Worm (Caenorhabditis elegans) whole organism, L4/young adult: ENCODE results near the gene ztf-8.

Experiments
- W03F9.2 ChIP-seq: fragments of 150-350 bp; optimal IDR thresholded peaks from 2 replicates; lab custom pipeline; 2014; ENCODE audit warnings: missing biosample characterization, missing genetic modification characterization
- dao-5 ChIP-seq: sonication (generic microtip); optimal IDR thresholded peaks from 2 replicates; lab custom pipeline; 2016; ENCODE audit warnings: missing genotype, missing genetic modification characterization, moderate library complexity, missing compliant biosample characterization
- him-1 ChIP-seq: sonication (generic microtip); optimal IDR thresholded peaks from 2 replicates; lab custom pipeline; 2016; ENCODE audit warnings: missing genotype, missing genetic modification reagents, missing genetic modification characterization, missing compliant biosample characterization

The ztf-8 gene

ce11 chrIII:5285484-5285883, 12.2 kb upstream of the ztf-8 start:
- TF ChIP-seq W03F9.2 (tag; lab: Kevin White, UChicago) (no peak), dao-5 (tag; lab: Kevin White, UChicago) (no peak), him-1 (tag; lab: Kevin White, UChicago) (no peak)

ce11 chrIII:5280228-5280627, 7.0 kb upstream of the ztf-8 start:
- TF ChIP-seq him-1 (tag; lab: Kevin White, UChicago) (no peak), W03F9.2 (tag; lab: Kevin White, UChicago) (no peak), dao-5 (tag; lab: Kevin White, UChicago) (no peak)

- no peak for TF ChIP-seq him-1 (tag; lab: Kevin White, UChicago)
- no peak for TF ChIP-seq W03F9.2 (tag; lab: Kevin White, UChicago)
- no peak for TF ChIP-seq dao-5 (tag; lab: Kevin White, UChicago)
These were observed 4.5 kb upstream of the ztf-8 start, which contains the start of gene clk-1 for ce11 chrIII:5277740-5278139. TSS of gene clk-1 (plus strand) at chrIII:5277894.

- TF ChIP-seq dao-5 (tag; lab: Kevin White, UChicago): no peak
- peak; percentile 75 for TF ChIP-seq W03F9.2 (tag; lab: Kevin White, UChicago)
These were observed 1.6 kb upstream of the ztf-8 start, which contains the start of the genes daf-41 and toc-1 for ce11 chrIII:5274715-5275355. TSS of gene daf-41 (minus strand) at chrIII:5274765. TSS of gene toc-1 (plus strand) at chrIII:5275251.

ce11 chrIII:5274250-5274649, 979 bp upstream of the ztf-8 start:
- TF ChIP-seq W03F9.2 (tag; lab: Kevin White, UChicago): no peak
- TF ChIP-seq him-1 (tag; lab: Kevin White, UChicago): no peak
- no peak for TF ChIP-seq dao-5 (tag; lab: Kevin White, UChicago)

- no peak for TF ChIP-seq dao-5 (tag; lab: Kevin White, UChicago)
- no peak for TF ChIP-seq him-1 (tag; lab: Kevin White, UChicago)
- no peak for TF ChIP-seq W03F9.2 (tag; lab: Kevin White, UChicago)
These were observed 3.5 kb downstream of the ztf-8 start, which contains the start of gene ZC395.4 for ce11 chrIII:5269814-5270213. TSS of gene ZC395.4 (plus strand) at chrIII:5270114.

ce11 chrIII:5268486-5268885, 4.8 kb downstream of the ztf-8 start:
- TF ChIP-seq dao-5 (tag; lab: Kevin White, UChicago) (no peak), him-1 (tag; lab: Kevin White, UChicago) (no peak), W03F9.2 (tag; lab: Kevin White, UChicago) (no peak)

ce11 chrIII:5267217-5267906, 5.9 kb downstream of the ztf-8 start, which contains the start of gene ZC395.5:
TSS of gene ZC395.5 (plus strand) at chrIII:5267848.
- no peak for TF ChIP-seq him-1 (tag; lab: Kevin White, UChicago)
- no peak for TF ChIP-seq dao-5 (tag; lab: Kevin White, UChicago)

- no peak for TF ChIP-seq W03F9.2 (tag; lab: Kevin White, UChicago)
- TF ChIP-seq him-1 (tag; lab: Kevin White, UChicago): no peak
- no peak for TF ChIP-seq dao-5 (tag; lab: Kevin White, UChicago)
These were observed 8.5 kb downstream of the ztf-8 start, which contains the start of gene gro-1 for ce11 chrIII:5264813-5265212. TSS of gene gro-1 (plus strand) at chrIII:5265113.

- no peak for TF ChIP-seq dao-5 (tag; lab: Kevin White, UChicago)
- TF ChIP-seq W03F9.2 (tag; lab: Kevin White, UChicago): no peak
- no peak for TF ChIP-seq him-1 (tag; lab: Kevin White, UChicago)
These were observed 9.8 kb downstream of the ztf-8 start, which contains the start of the genes C34E10.9 and hap-1 for ce11 chrIII:5263299-5263993. TSS of gene C34E10.9 (minus strand) at chrIII:5263399. TSS of gene hap-1 (plus strand) at chrIII:5263943.

ce11 chrIII:5260394-5260793, 12.9 kb downstream of the ztf-8 start, which contains the start of gene gop-3:
TSS of gene gop-3 (plus strand) at chrIII:5260694.
- TF ChIP-seq him-1 (tag; lab: Kevin White, UChicago) (no peak), W03F9.2 (tag; lab: Kevin White, UChicago) (no peak), dao-5 (tag; lab: Kevin White, UChicago) (no peak)

- TF ChIP-seq W03F9.2 (tag; lab: Kevin White, UChicago) (no peak), dao-5 (tag; lab: Kevin White, UChicago) (no peak), him-1 (tag; lab: Kevin White, UChicago) (no peak)
These were observed 14.4 kb downstream of the ztf-8 start, which contains the start of gene gop-2 for ce11 chrIII:5258918-5259317. TSS of gene gop-2 (plus strand) at chrIII:5259023.

ce11 chrIII:5254108-5254507, 19.2 kb downstream of the ztf-8 start, which contains the start of the genes sumv-1 and gop-1:
TSS of gene sumv-1 (minus strand) at chrIII:5254187.
TSS of gene gop-1 (plus strand) at chrIII:5254438.
- TF ChIP-seq him-1 (tag; lab: Kevin White, UChicago) (no peak), W03F9.2 (tag; lab: Kevin White, UChicago) (no peak), dao-5 (tag; lab: Kevin White, UChicago) (no peak)
